Worm (Caenorhabditis elegans) whole organism, L2 larva: ENCODE measurements around the gene fem-1.

Source experiments
- alr-1 ChIP-seq: fragments of 150-350 bp; optimal IDR thresholded peaks from 2 replicates; lab custom pipeline; 2014; ENCODE audit warnings: missing biosample characterization, missing genetic modification characterization
- aly-2 ChIP-seq: fragments of 150-350 bp; optimal IDR thresholded peaks from 2 replicates; lab custom pipeline; 2014; ENCODE audit warnings: missing biosample characterization, missing genetic modification characterization
- ama-1 ChIP-seq: fragments of 150-350 bp; optimal IDR thresholded peaks from 2 replicates; lab custom pipeline; 2018; ENCODE audit warnings: inconsistent platforms
- blmp-1 ChIP-seq: sonication (generic microtip); optimal IDR thresholded peaks from 2 replicates; lab custom pipeline; 2017; ENCODE audit warnings: missing genetic modification characterization, mild to moderate bottlenecking, missing compliant biosample characterization, antibody characterized with exemption, moderate library complexity; ENCODE audit not compliant: insufficient read depth
- egl-27 ChIP-seq: sonication (generic microtip); optimal IDR thresholded peaks from 3 replicates; lab custom pipeline; 2017; ENCODE audit warnings: missing biosample characterization, missing genetic modification reagents, missing genetic modification characterization
- fos-1 ChIP-seq: fragments of 150-350 bp; optimal IDR thresholded peaks from 2 replicates; lab custom pipeline; 2014; ENCODE audit warnings: missing biosample characterization, missing genetic modification characterization
- lin-13 ChIP-seq: fragments of 150-350 bp; optimal IDR thresholded peaks from 2 replicates; lab custom pipeline; 2014; ENCODE audit warnings: missing biosample characterization, missing genetic modification reagents, missing genetic modification characterization
- mdl-1 ChIP-seq, 2 experiments: fragments of 150-350 bp in 1 of 2; sonication (generic microtip) in 1 of 2; optimal IDR thresholded peaks; 2 replicates each; lab custom pipeline; 2017; ENCODE audit warnings: missing biosample characterization in 2 of 2, missing genetic modification characterization in 2 of 2
- nhr-237 ChIP-seq: fragments of 150-350 bp; optimal IDR thresholded peaks from 2 replicates; lab custom pipeline; 2014; ENCODE audit warnings: missing biosample characterization, missing genetic modification characterization
- peb-1 ChIP-seq: fragments of 150-350 bp; optimal IDR thresholded peaks from 2 replicates; lab custom pipeline; 2014; ENCODE audit warnings: missing biosample characterization, missing genetic modification characterization
- skn-1 ChIP-seq: sonication (generic microtip); optimal IDR thresholded peaks from 2 replicates; lab custom pipeline; 2017; ENCODE audit warnings: missing biosample characterization, missing genetic modification characterization
- snpc-4 ChIP-seq: fragments of 150-350 bp; optimal IDR thresholded peaks from 2 replicates; lab custom pipeline; 2014; ENCODE audit warnings: missing biosample characterization, missing genetic modification characterization
- unc-62 ChIP-seq: fragments of 150-350 bp; optimal IDR thresholded peaks from 2 replicates; lab custom pipeline; 2014; ENCODE audit warnings: missing biosample characterization, missing genetic modification reagents, missing genetic modification characterization
- ztf-11 ChIP-seq: sonication (generic microtip); optimal IDR thresholded peaks from 2 replicates; lab custom pipeline; 2017; ENCODE audit warnings: missing biosample characterization, missing genetic modification characterization

- TF ChIP-seq ztf-11 (tag; lab: Kevin White, UChicago) (no peak), fos-1 (tag; lab: Kevin White, UChicago) (no peak), mdl-1 (tag; optimal IDR thresholded peaks at IDR 0.05; lab: Kevin White, UChicago) (no peak), aly-2 (tag; lab: Kevin White, UChicago) (no peak), unc-62 (GFP tag; lab: Kevin White, UChicago) (no peak), snpc-4 (no peak), peb-1 (tag; lab: Kevin White, UChicago) (no peak), skn-1 (no peak), ama-1 (lab: Kevin White, UChicago) (no peak), egl-27 (tag; lab: Kevin White, UChicago) (no peak), lin-13 (GFP tag; lab: Kevin White, UChicago) (no peak), nhr-237 (no peak), alr-1 (tag; lab: Kevin White, UChicago) (no peak), blmp-1 (tag; lab: Kevin White, UChicago) (no peak)
These were observed 45.4 kb upstream of the fem-1 start for ce11 chrIV:5583184-5583583.
